Worm (Caenorhabditis elegans): ENCODE measurements around the gene best-17.

The best-17 gene

DNA sequence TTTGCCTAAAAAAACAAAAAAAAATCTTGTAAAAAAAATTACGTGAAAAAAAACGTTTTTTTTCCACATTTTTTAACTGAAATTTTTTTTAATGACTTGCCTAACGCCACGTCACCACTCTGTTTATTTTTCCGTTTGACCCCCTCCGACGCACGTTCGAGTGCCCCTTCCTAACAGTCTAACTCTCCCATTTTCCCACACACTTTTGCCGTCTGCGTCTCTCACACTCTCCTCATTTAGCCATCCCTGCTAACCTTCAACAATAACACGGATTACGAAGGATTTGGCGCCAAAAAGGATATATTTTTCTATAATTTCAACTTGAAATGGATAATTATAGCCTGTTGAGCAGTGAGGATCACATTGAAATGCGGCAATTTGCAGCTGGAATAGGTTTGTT lies 37.8 kb upstream of the best-17 start:
- TF ChIP-seq alr-1 (tag; optimal IDR thresholded peaks at IDR 0.05) (no peak), peb-1 (tag; optimal IDR thresholded peaks at IDR 0.05) (no peak), sma-3 (GFP tag; optimal IDR thresholded peaks at IDR 0.05) (no peak), gmeb-1 (tag; optimal IDR thresholded peaks at IDR 0.05) (no peak), ceh-16 (tag; optimal IDR thresholded peaks at IDR 0.05) (no peak), nhr-10 (tag; optimal IDR thresholded peaks at IDR 0.05) (no peak), blmp-1 (tag; optimal IDR thresholded peaks at IDR 0.05; ENCODE audit: insufficient read depth) (no peak), nhr-12 (tag; optimal IDR thresholded peaks at IDR 0.05) (no peak), Y55F3AM.14 (GFP tag; optimal IDR thresholded peaks at IDR 0.05) (no peak), C34F6.9 (tag; optimal IDR thresholded peaks at IDR 0.05) (peak; percentile 61), nhr-6 (tag; optimal IDR thresholded peaks at IDR 0.05) (no peak), lin-39 (tag; optimal IDR thresholded peaks at IDR 0.05) (no peak), lsy-2 (tag; optimal IDR thresholded peaks at IDR 0.05) (peak in 1 of 2 experiments; percentile 7), F13H6.1 (tag; optimal IDR thresholded peaks at IDR 0.05) (peak; percentile 1), nhr-11 (tag; optimal IDR thresholded peaks at IDR 0.05) (no peak), fos-1 (tag; optimal IDR thresholded peaks at IDR 0.05) (peak; percentile 33), nhr-237 (tag; optimal IDR thresholded peaks at IDR 0.05) (no peak), ztf-4 (tag; optimal IDR thresholded peaks at IDR 0.05) (no peak), ztf-11 (tag; optimal IDR thresholded peaks at IDR 0.05) (no peak), egl-27 (tag; optimal IDR thresholded peaks at IDR 0.05) (no peak), elt-1 (tag; optimal IDR thresholded peaks at IDR 0.05) (no peak), nhr-21 (tag; optimal IDR thresholded peaks at IDR 0.05) (no peak), crh-2 (tag; optimal IDR thresholded peaks at IDR 0.05) (peak; percentile 79), dmd-4 (tag; optimal IDR thresholded peaks at IDR 0.05) (no peak), nhr-25 (tag; optimal IDR thresholded peaks at IDR 0.05) (peak; percentile 15), zag-1 (tag; optimal IDR thresholded peaks at IDR 0.05) (no peak), R02D3.7 (tag; optimal IDR thresholded peaks at IDR 0.05) (no peak), ceh-82 (tag; optimal IDR thresholded peaks at IDR 0.05) (no peak), lin-11 (tag; optimal IDR thresholded peaks at IDR 0.05) (no peak), ama-1 (optimal IDR thresholded peaks at IDR 0.05) (no peak), sem-4 (tag; optimal IDR thresholded peaks at IDR 0.05) (no peak), unc-62 (GFP tag; optimal IDR thresholded peaks at IDR 0.05) (no peak), mab-5 (tag; optimal IDR thresholded peaks at IDR 0.05) (no peak), nhr-77 (tag; optimal IDR thresholded peaks at IDR 0.05) (no peak), mbf-1 (tag; optimal IDR thresholded peaks at IDR 0.05) (no peak), ztf-1 (GFP tag; conservative IDR thresholded peaks at IDR 0.05) (no peak), nhr-129 (tag; optimal IDR thresholded peaks at IDR 0.05) (no peak), elt-3 (tag; optimal IDR thresholded peaks at IDR 0.05) (no peak), lin-13 (GFP tag; optimal IDR thresholded peaks at IDR 0.05) (no peak), ZK546.5 (tag; optimal IDR thresholded peaks at IDR 0.05) (no peak), nhr-23 (tag; optimal IDR thresholded peaks at IDR 0.05) (no peak)

DNA sequence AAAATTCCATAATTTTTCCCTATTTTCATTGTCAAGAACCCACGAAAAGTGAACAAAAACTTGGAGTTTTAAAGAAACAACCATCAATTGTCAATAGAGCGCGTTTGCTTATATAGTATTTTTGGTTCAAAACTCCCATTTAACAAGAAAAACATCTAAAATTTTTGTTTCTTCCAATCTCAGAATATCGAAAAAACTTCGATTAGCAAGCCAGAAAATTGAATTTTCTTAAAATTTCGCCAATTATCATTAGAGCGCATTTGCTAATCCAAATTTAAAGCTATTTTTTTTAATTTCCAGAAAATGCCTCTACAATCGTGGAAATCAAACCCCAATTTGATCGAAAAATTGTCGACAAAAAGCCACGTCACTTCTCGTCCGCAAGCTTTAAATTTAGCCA lies 37.0 kb upstream of the best-17 start, which contains the start of gene orai-1:
Gene orai-1, plus strand, starts transcription at position 301 of the 400 bp plus-strand sequence.
- TF ChIP-seq nhr-23 (tag; optimal IDR thresholded peaks at IDR 0.05) = no peak
- TF ChIP-seq ztf-1 (GFP tag; conservative IDR thresholded peaks at IDR 0.05) = no peak
- no peak for TF ChIP-seq peb-1 (tag; optimal IDR thresholded peaks at IDR 0.05)
- TF ChIP-seq nhr-10 (tag; optimal IDR thresholded peaks at IDR 0.05) = no peak
- TF ChIP-seq ama-1 (optimal IDR thresholded peaks at IDR 0.05) = no peak
- TF ChIP-seq unc-55 (GFP tag; optimal IDR thresholded peaks at IDR 0.05) = no peak
- no peak for TF ChIP-seq lsy-2 (tag; optimal IDR thresholded peaks at IDR 0.05)
- TF ChIP-seq mdl-1 (tag; optimal IDR thresholded peaks at IDR 0.05) = no peak
- no peak for TF ChIP-seq fos-1 (tag; optimal IDR thresholded peaks at IDR 0.05)
- TF ChIP-seq nhr-129 (tag; optimal IDR thresholded peaks at IDR 0.05) = no peak
- TF ChIP-seq nhr-237 (tag; optimal IDR thresholded peaks at IDR 0.05) = no peak
- TF ChIP-seq ztf-4 (tag; optimal IDR thresholded peaks at IDR 0.05) = no peak
- TF ChIP-seq mab-5 (tag; optimal IDR thresholded peaks at IDR 0.05) = no peak
- no peak for TF ChIP-seq elt-3 (tag; optimal IDR thresholded peaks at IDR 0.05)
- TF ChIP-seq nhr-25 (tag; optimal IDR thresholded peaks at IDR 0.05) = no peak
- TF ChIP-seq blmp-1 (tag; optimal IDR thresholded peaks at IDR 0.05; ENCODE audit: insufficient read depth) = no peak
- TF ChIP-seq elt-1 (tag; optimal IDR thresholded peaks at IDR 0.05) = no peak
- no peak for TF ChIP-seq aly-2 (tag; optimal IDR thresholded peaks at IDR 0.05)
- TF ChIP-seq alr-1 (tag; optimal IDR thresholded peaks at IDR 0.05) = no peak
- no peak for TF ChIP-seq nhr-21 (tag; optimal IDR thresholded peaks at IDR 0.05)

All from whole organism, L2 larva.